Worm (Caenorhabditis elegans): Measurements from ENCODE around the gene F35D2.3.

DNA sequence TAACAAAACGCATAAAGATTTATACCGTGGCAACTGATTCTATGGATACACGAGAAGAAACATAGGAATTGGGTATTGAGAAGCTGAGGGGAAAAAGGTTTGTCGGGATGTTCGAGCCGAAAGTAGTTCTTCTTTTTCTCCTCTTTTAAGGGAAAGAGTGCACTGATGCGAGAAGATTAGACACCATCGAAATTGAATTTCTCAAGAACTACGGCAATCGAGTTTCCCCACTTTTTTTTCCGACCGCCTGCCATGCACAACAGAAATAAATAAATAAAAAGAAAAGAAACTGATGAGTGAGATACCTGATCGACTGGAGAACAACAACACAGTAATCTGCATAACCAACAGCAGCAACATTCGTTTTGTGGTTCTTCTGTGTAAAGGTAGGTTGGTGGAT lies 23.9 kb downstream of the F35D2.3 start:
- TF ChIP-seq ama-1 (optimal IDR thresholded peaks at IDR 0.05) (no peak), dmd-4 (tag; optimal IDR thresholded peaks at IDR 0.05; ENCODE audit: borderline replicate concordance) (no peak), sox-4 (tag; optimal IDR thresholded peaks at IDR 0.05) (no peak), unc-86 (tag; optimal IDR thresholded peaks at IDR 0.05) (no peak), pat-9 (tag; optimal IDR thresholded peaks at IDR 0.05) (no peak), lin-11 (tag; optimal IDR thresholded peaks at IDR 0.05) (no peak)

Measured in whole organism, late embryonic.